Worm (Caenorhabditis elegans) whole organism, L2 larva: ENCODE data around the gene ZK1290.15.
A peak's percentile ranks its signal among the peaks of the same experiment; 100 is the strongest.

Source experiments
- alr-1 ChIP-seq: fragments of 150-350 bp; optimal IDR thresholded peaks from 2 replicates; lab custom pipeline; 2014; ENCODE audit warnings: missing biosample characterization, missing genetic modification characterization
- aly-2 ChIP-seq: fragments of 150-350 bp; optimal IDR thresholded peaks from 2 replicates; lab custom pipeline; 2014; ENCODE audit warnings: missing biosample characterization, missing genetic modification characterization
- elt-3 ChIP-seq: sonication (generic microtip); optimal IDR thresholded peaks from 2 replicates; lab custom pipeline; 2017; ENCODE audit warnings: missing biosample characterization, missing genetic modification characterization
- mbf-1 ChIP-seq: sonication (generic microtip); optimal IDR thresholded peaks from 2 replicates; lab custom pipeline; 2017; ENCODE audit warnings: missing biosample characterization, missing genetic modification characterization
- mdl-1 ChIP-seq, 2 experiments: fragments of 150-350 bp in 1 of 2; sonication (generic microtip) in 1 of 2; optimal IDR thresholded peaks; 2 replicates each; lab custom pipeline; 2017; ENCODE audit warnings: missing biosample characterization in 2 of 2, missing genetic modification characterization in 2 of 2
- nhr-11 ChIP-seq: fragments of 150-350 bp; optimal IDR thresholded peaks from 2 replicates; lab custom pipeline; 2014; ENCODE audit warnings: missing biosample characterization, missing genetic modification characterization
- unc-39 ChIP-seq: fragments of 150-350 bp; optimal IDR thresholded peaks from 2 replicates; lab custom pipeline; 2014; ENCODE audit warnings: missing biosample characterization, missing genetic modification characterization
- unc-55 ChIP-seq: fragments of 150-350 bp; sonication (generic microtip); optimal IDR thresholded peaks from 3 replicates; lab custom pipeline; 2014; ENCODE audit warnings: missing biosample characterization, missing genetic modification reagents, missing genetic modification characterization
- zag-1 ChIP-seq: fragments of 150-350 bp; optimal IDR thresholded peaks from 2 replicates; lab custom pipeline; 2014; ENCODE audit warnings: missing biosample characterization, missing genetic modification characterization

DNA sequence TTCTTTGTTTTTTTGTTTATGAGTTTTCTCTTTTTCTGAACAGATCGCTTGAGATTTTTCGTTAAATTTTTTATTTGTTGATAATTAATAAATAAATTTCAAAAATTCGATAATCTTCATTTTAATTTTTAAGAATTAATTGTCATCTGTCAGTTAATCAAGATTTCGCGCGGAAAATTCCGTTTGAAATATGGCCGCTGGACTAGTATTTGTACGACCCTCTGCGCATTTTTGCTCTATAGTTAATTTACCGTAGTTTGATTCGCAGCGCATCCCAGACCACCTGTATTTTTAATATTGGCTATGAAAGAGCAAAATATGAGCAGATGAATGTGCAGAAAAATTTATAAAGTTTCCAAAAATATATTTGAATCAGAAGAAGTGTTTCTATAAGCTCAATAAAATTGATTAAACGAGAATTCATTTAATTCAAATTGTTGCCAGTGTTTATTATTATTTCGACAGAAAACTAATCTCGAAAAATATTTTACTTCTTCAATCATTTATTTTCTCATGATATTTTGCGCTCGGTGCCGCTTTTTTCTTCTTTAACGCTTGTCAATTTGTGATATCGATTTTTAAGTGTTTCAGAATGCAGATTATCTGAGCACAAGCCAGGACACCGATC lies 14.3 kb downstream of the ZK1290.15 start, which contains the start of gene nfi-1:
- TF ChIP-seq aly-2 (no peak), mbf-1 (no peak), elt-3 (tag; lab: Kevin White, UChicago) (no peak), unc-55 (peak; percentile 59), nhr-11 (tag; lab: Kevin White, UChicago) (no peak), unc-39 (tag; lab: Kevin White, UChicago) (no peak), mdl-1 (tag; optimal IDR thresholded peaks at IDR 0.05; lab: Kevin White, UChicago) (no peak), alr-1 (no peak), zag-1 (tag; lab: Kevin White, UChicago) (no peak)
